Fruit fly (Drosophila melanogaster) whole organism, prepupa: ENCODE measurements around the gene CG31960.

ENCODE experiments used
- CG10631 ChIP-seq: fragments of 200-800 bp; sonication (Bioruptor generic); optimal IDR thresholded peaks from 2 replicates; lab custom pipeline; 2016; ENCODE audit warnings: missing biosample characterization, missing genetic modification characterization
- CG10669 ChIP-seq: fragments of 200-800 bp; sonication (Bioruptor generic); optimal IDR thresholded peaks from 3 replicates; lab custom pipeline; 2018; ENCODE audit warnings: missing biosample characterization, mild to moderate bottlenecking, missing genetic modification characterization, moderate library complexity
- CG11294 ChIP-seq: fragments of 200-800 bp; sonication (Bioruptor generic); IDR thresholded peaks from 2 replicates; pipeline ENCODE4 v1.3.6; 2022; ENCODE audit warnings: missing biosample characterization, missing genetic modification characterization
- CG11762 ChIP-seq: fragments of 200-800 bp; sonication (Bioruptor generic); optimal IDR thresholded peaks from 3 replicates; lab custom pipeline; 2016; ENCODE audit warnings: missing biosample characterization, missing genetic modification characterization; ENCODE audit not compliant: insufficient read depth
- CG11902 ChIP-seq: fragments of 200-800 bp; sonication (Bioruptor generic); optimal IDR thresholded peaks from 3 replicates; lab custom pipeline; 2016; ENCODE audit warnings: missing biosample characterization, missing genetic modification characterization
- CG15336 ChIP-seq: fragments of 200-800 bp; sonication (Bioruptor generic); IDR thresholded peaks from 2 replicates; pipeline ENCODE4 v1.3.6; 2022; ENCODE audit warnings: missing biosample characterization, missing genetic modification characterization
- CG1621 ChIP-seq: fragments of 200-800 bp; sonication (Bioruptor generic); optimal IDR thresholded peaks from 3 replicates; lab custom pipeline; 2018; ENCODE audit warnings: missing biosample characterization, mild to moderate bottlenecking, missing genetic modification characterization
- CG3032 ChIP-seq: fragments of 200-800 bp; optimal IDR thresholded peaks from 2 replicates; lab custom pipeline; 2019; ENCODE audit warnings: missing biosample characterization, mild to moderate bottlenecking, missing genetic modification characterization, moderate library complexity
- CG34406 ChIP-seq: fragments of 200-800 bp; sonication (Bioruptor generic); optimal IDR thresholded peaks from 3 replicates; lab custom pipeline; 2016; ENCODE audit warnings: missing biosample characterization, missing genetic modification characterization
- CG3919 ChIP-seq: fragments of 200-800 bp; sonication (Bioruptor generic); optimal IDR thresholded peaks from 3 replicates; lab custom pipeline; 2016; ENCODE audit warnings: missing biosample characterization, missing genetic modification characterization
- CG4318 ChIP-seq: fragments of 200-800 bp; sonication (Bioruptor generic); optimal IDR thresholded peaks from 3 replicates; lab custom pipeline; 2017; ENCODE audit warnings: missing biosample characterization, mild to moderate bottlenecking, missing genetic modification characterization
- CG6163 ChIP-seq: fragments of 200-800 bp; sonication (Bioruptor generic); IDR thresholded peaks from 3 replicates; pipeline ENCODE4 v1.3.6; 2022; ENCODE audit warnings: missing biosample characterization, missing genetic modification characterization
- CG6792 ChIP-seq: fragments of 200-800 bp; sonication (Bioruptor generic); optimal IDR thresholded peaks from 3 replicates; lab custom pipeline; 2016; ENCODE audit warnings: missing biosample characterization, missing genetic modification characterization
- CG6854 ChIP-seq: fragments of 200-800 bp; sonication (Bioruptor generic); optimal IDR thresholded peaks from 2 replicates; lab custom pipeline; 2017; ENCODE audit warnings: missing biosample characterization, mild to moderate bottlenecking, missing genetic modification characterization
- CG7368 ChIP-seq: fragments of 200-800 bp; sonication (Bioruptor generic); optimal IDR thresholded peaks from 3 replicates; lab custom pipeline; 2016; ENCODE audit warnings: missing biosample characterization, missing genetic modification characterization
- CG8119 ChIP-seq: fragments of 200-800 bp; sonication (Bioruptor generic); IDR thresholded peaks from 3 replicates; pipeline ENCODE4 v1.3.6; 2022; ENCODE audit warnings: missing biosample characterization, missing genetic modification characterization
- CG8319 ChIP-seq: fragments of 200-800 bp; sonication (Bioruptor generic); optimal IDR thresholded peaks from 3 replicates; lab custom pipeline; 2016; ENCODE audit warnings: missing biosample characterization, missing genetic modification characterization
- CG8632 ChIP-seq: fragments of 200-800 bp; sonication (Bioruptor generic); optimal IDR thresholded peaks from 3 replicates; lab custom pipeline; 2016; ENCODE audit warnings: missing biosample characterization, missing genetic modification characterization
- Eip75B ChIP-seq: fragments of 200-800 bp; sonication (Bioruptor generic); optimal IDR thresholded peaks from 3 replicates; lab custom pipeline; 2016; ENCODE audit warnings: missing biosample characterization, missing genetic modification characterization
- Eip78C ChIP-seq: fragments of 200-800 bp; sonication (Bioruptor generic); peaks from one replicate; lab custom pipeline; 2016; ENCODE audit warnings: missing biosample characterization, missing genetic modification characterization
- Eip93F ChIP-seq: fragments of 200-800 bp; sonication (Bioruptor generic); optimal IDR thresholded peaks from 2 replicates; lab custom pipeline; 2016; ENCODE audit warnings: missing biosample characterization, mild to moderate bottlenecking, missing genetic modification characterization
- Ets21C ChIP-seq: fragments of 200-800 bp; sonication (Bioruptor generic); optimal IDR thresholded peaks from 3 replicates; lab custom pipeline; 2016; ENCODE audit warnings: missing biosample characterization, missing genetic modification characterization
- Ets96B ChIP-seq: fragments of 200-800 bp; optimal IDR thresholded peaks from 2 replicates; lab custom pipeline; 2019; ENCODE audit warnings: missing biosample characterization, mild to moderate bottlenecking, missing genetic modification characterization, moderate library complexity
- Gug ChIP-seq: fragments of 200-800 bp; sonication (Bioruptor generic); IDR thresholded peaks from 2 replicates; pipeline ENCODE4 v1.3.6; 2022; ENCODE audit warnings: missing biosample characterization, missing genetic modification characterization
- Hr4 ChIP-seq: fragments of 200-800 bp; sonication (Bioruptor generic); optimal IDR thresholded peaks from 3 replicates; lab custom pipeline; 2016; ENCODE audit warnings: missing biosample characterization, missing genetic modification characterization
- Lpt ChIP-seq: fragments of 200-800 bp; sonication (Bioruptor generic); optimal IDR thresholded peaks from 3 replicates; lab custom pipeline; 2016; ENCODE audit warnings: missing biosample characterization, missing genetic modification characterization
- Met ChIP-seq: fragments of 200-800 bp; sonication (Bioruptor generic); optimal IDR thresholded peaks from 3 replicates; lab custom pipeline; 2016; ENCODE audit warnings: missing biosample characterization, missing genetic modification characterization
- OdsH ChIP-seq: fragments of 200-800 bp; sonication (Bioruptor generic); optimal IDR thresholded peaks from 3 replicates; lab custom pipeline; 2016; ENCODE audit warnings: missing biosample characterization, missing genetic modification characterization
- Smox ChIP-seq: fragments of 200-800 bp; sonication (Bioruptor generic); optimal IDR thresholded peaks from 3 replicates; lab custom pipeline; 2016; ENCODE audit warnings: missing biosample characterization, missing genetic modification characterization
- Sox14 ChIP-seq: fragments of 200-800 bp; sonication (Bioruptor generic); optimal IDR thresholded peaks from 3 replicates; lab custom pipeline; 2016; ENCODE audit warnings: missing biosample characterization, missing genetic modification characterization
- achi ChIP-seq: fragments of 200-800 bp; sonication (Bioruptor generic); optimal IDR thresholded peaks from 3 replicates; lab custom pipeline; 2016; ENCODE audit warnings: missing biosample characterization, missing genetic modification characterization
- acj6 ChIP-seq: fragments of 200-800 bp; sonication (Bioruptor generic); optimal IDR thresholded peaks from 3 replicates; lab custom pipeline; 2016; ENCODE audit warnings: missing biosample characterization, missing genetic modification characterization
- cyc ChIP-seq: fragments of 200-800 bp; sonication (Bioruptor generic); optimal IDR thresholded peaks from 3 replicates; lab custom pipeline; 2016; ENCODE audit warnings: missing biosample characterization, missing genetic modification characterization
- dac ChIP-seq: fragments of 200-800 bp; sonication (Bioruptor generic); optimal IDR thresholded peaks from 2 replicates; lab custom pipeline; 2017; ENCODE audit warnings: missing biosample characterization, mild to moderate bottlenecking, missing genetic modification characterization
- dsx ChIP-seq: fragments of 200-800 bp; optimal IDR thresholded peaks from 3 replicates; lab custom pipeline; 2019; ENCODE audit warnings: missing biosample characterization, mild to moderate bottlenecking, missing genetic modification characterization, moderate library complexity; ENCODE audit not compliant: poor library complexity, severe bottlenecking
- eg ChIP-seq: fragments of 200-800 bp; sonication (Bioruptor generic); IDR thresholded peaks from 3 replicates; pipeline ENCODE4 v1.3.6; 2022; ENCODE audit warnings: missing biosample characterization, missing genetic modification characterization
- esn ChIP-seq: fragments of 200-800 bp; sonication (Bioruptor generic); optimal IDR thresholded peaks from 2 replicates; lab custom pipeline; 2016; ENCODE audit warnings: missing biosample characterization, mild to moderate bottlenecking, missing genetic modification characterization, moderate library complexity
- fd59A ChIP-seq: fragments of 200-800 bp; sonication (Bioruptor generic); optimal IDR thresholded peaks from 2 replicates; lab custom pipeline; 2017; ENCODE audit warnings: missing biosample characterization, mild to moderate bottlenecking, missing genetic modification characterization, missing genetic modification reagents
- fkh ChIP-seq: fragments of 200-800 bp; sonication (Bioruptor generic); optimal IDR thresholded peaks from 3 replicates; lab custom pipeline; 2017; ENCODE audit warnings: missing biosample characterization, mild to moderate bottlenecking, missing genetic modification characterization, moderate library complexity
- net ChIP-seq: fragments of 200-800 bp; sonication (Bioruptor generic); optimal IDR thresholded peaks from 3 replicates; lab custom pipeline; 2016; ENCODE audit warnings: missing biosample characterization, missing genetic modification characterization
- pdm3 ChIP-seq: fragments of 200-800 bp; sonication (Bioruptor generic); optimal IDR thresholded peaks from 3 replicates; lab custom pipeline; 2016; ENCODE audit warnings: missing biosample characterization, missing genetic modification characterization
- salr ChIP-seq, 2 experiments: fragments of 200-800 bp; sonication (Bioruptor generic); optimal IDR thresholded peaks; 3 replicates each; lab custom pipeline; 2016 to 2018; ENCODE audit warnings: missing biosample characterization in 2 of 2, missing genetic modification characterization in 2 of 2, mild to moderate bottlenecking in 1 of 2
- spab ChIP-seq: fragments of 200-800 bp; sonication (Bioruptor generic); optimal IDR thresholded peaks from 2 replicates; lab custom pipeline; 2017; ENCODE audit warnings: missing biosample characterization, mild to moderate bottlenecking, missing genetic modification characterization, missing genetic modification reagents
- ss ChIP-seq, 2 experiments: fragments of 200-800 bp; sonication (Bioruptor generic); optimal IDR thresholded peaks; 2 replicates in 1 of 2; 3 replicates in 1 of 2; lab custom pipeline; 2017 to 2018; ENCODE audit warnings: mild to moderate bottlenecking in 2 of 2, missing biosample characterization in 2 of 2, missing genetic modification characterization in 2 of 2, moderate library complexity in 1 of 2
- svp ChIP-seq: fragments of 200-800 bp; sonication (Bioruptor generic); peaks from one replicate; lab custom pipeline; 2016; ENCODE audit warnings: missing biosample characterization, missing genetic modification characterization
- topi ChIP-seq: fragments of 200-800 bp; sonication (Bioruptor generic); optimal IDR thresholded peaks from 3 replicates; lab custom pipeline; 2016; ENCODE audit warnings: missing biosample characterization, missing genetic modification characterization

CG31960 gene

dm6 chr2L:3805274-3806196 is 20.8 kb downstream of the CG31960 start (continued):
- peak; percentile 4 for TF ChIP-seq Met (GFP tag; lab: Kevin White, UChicago)
- peak; percentile 68 for TF ChIP-seq CG4318 (GFP tag; lab: Kevin White, UChicago)
- TF ChIP-seq CG34406, result peak; percentile 17
- no peak for TF ChIP-seq dac (GFP tag; lab: Kevin White, UChicago)
- TF ChIP-seq fkh (GFP tag; lab: Kevin White, UChicago), result no peak
- no peak for TF ChIP-seq Lpt
- TF ChIP-seq spab, result peak; percentile 21
- no peak for TF ChIP-seq CG10669

- TF ChIP-seq Ets21C (GFP tag; lab: Kevin White, UChicago) (no peak), eg (peak; percentile 74), svp (no peak), CG11902 (GFP tag; lab: Kevin White, UChicago) (no peak), Eip78C (no peak), Hr4 (GFP tag; lab: Kevin White, UChicago) (no peak), Sox14 (GFP tag; lab: Kevin White, UChicago) (no peak), CG3919 (peak; percentile 40), pdm3 (GFP tag; lab: Kevin White, UChicago) (no peak), OdsH (GFP tag; lab: Kevin White, UChicago) (no peak), CG34406 (peak; percentile 11), ss (GFP tag; optimal IDR thresholded peaks at IDR 0.05; lab: Kevin White, UChicago) (no peak), Gug (GFP tag; lab: Robert Waterston, UW) (no peak), Lpt (peak; percentile 40), acj6 (GFP tag; lab: Kevin White, UChicago) (no peak), CG1621 (tag; lab: Kevin White, UChicago) (no peak), Smox (no peak), CG11762 (no peak), esn (GFP tag; lab: Kevin White, UChicago) (no peak), cyc (GFP tag; lab: Kevin White, UChicago) (no peak), CG6163 (GFP tag; lab: Robert Waterston, UW) (peak; percentile 68; the same call in 2 of the 3 replicates), Ets96B (tag; lab: Kevin White, UChicago) (peak; percentile 35), CG10631 (GFP tag; lab: Kevin White, UChicago) (peak; percentile 17), CG8119 (GFP tag; lab: Robert Waterston, UW) (no peak; the same call in 2 of the 3 replicates), dsx (GFP tag; lab: Kevin White, UChicago) (no peak), CG3032 (tag; lab: Kevin White, UChicago) (peak; percentile 23), Eip93F (GFP tag; lab: Kevin White, UChicago) (no peak), topi (no peak), CG15336 (GFP tag; lab: Robert Waterston, UW) (peak; percentile 66), CG10669 (peak; percentile 19), spab (no peak), net (GFP tag; lab: Kevin White, UChicago) (no peak), CG8632 (no peak), CG8319 (no peak), achi (peak; percentile 42), CG11294 (GFP tag; lab: Robert Waterston, UW) (0 out of 2 replicates have a peak, but pooled peaks have one; percentile 17), fkh (GFP tag; lab: Kevin White, UChicago) (no peak), salr (GFP tag; optimal IDR thresholded peaks at IDR 0.05; lab: Kevin White, UChicago) (no peak), fd59A (GFP tag; lab: Kevin White, UChicago) (no peak), CG6854 (GFP tag; lab: Kevin White, UChicago) (no peak), CG6792 (no peak), Eip75B (GFP tag; lab: Kevin White, UChicago) (no peak), CG7368 (peak; percentile 13)
Observed at dm6 chr2L:3806197-3807030, 21.7 kb downstream of the CG31960 start.
